Worm (Caenorhabditis elegans) whole organism, L2 larva: Measurements from ENCODE around the gene C30F2.2.
A peak's percentile ranks its signal among the peaks of the same experiment; 100 is the strongest.

Experiments
- C34F6.9 ChIP-seq: fragments of 150-350 bp; optimal IDR thresholded peaks from 2 replicates; lab custom pipeline; 2014; ENCODE audit warnings: missing biosample characterization, missing genetic modification characterization
- F13H6.1 ChIP-seq: sonication (generic microtip); optimal IDR thresholded peaks from 2 replicates; lab custom pipeline; 2016; ENCODE audit warnings: missing genetic modification characterization, missing compliant biosample characterization
- R02D3.7 ChIP-seq: fragments of 150-350 bp; optimal IDR thresholded peaks from 2 replicates; lab custom pipeline; 2014; ENCODE audit warnings: missing biosample characterization, missing genetic modification characterization
- Y55F3AM.14 ChIP-seq: fragments of 200-800 bp; sonication (Bioruptor generic); optimal IDR thresholded peaks from 2 replicates; lab custom pipeline; 2018; ENCODE audit warnings: mild to moderate bottlenecking, missing genetic modification characterization, missing compliant biosample characterization
- ZK546.5 ChIP-seq: sonication (generic microtip); optimal IDR thresholded peaks from 2 replicates; lab custom pipeline; 2017; ENCODE audit warnings: missing biosample characterization, missing genetic modification characterization
- alr-1 ChIP-seq: fragments of 150-350 bp; optimal IDR thresholded peaks from 2 replicates; lab custom pipeline; 2014; ENCODE audit warnings: missing biosample characterization, missing genetic modification characterization
- aly-2 ChIP-seq: fragments of 150-350 bp; optimal IDR thresholded peaks from 2 replicates; lab custom pipeline; 2014; ENCODE audit warnings: missing biosample characterization, missing genetic modification characterization
- blmp-1 ChIP-seq: sonication (generic microtip); optimal IDR thresholded peaks from 2 replicates; lab custom pipeline; 2017; ENCODE audit warnings: missing genetic modification characterization, mild to moderate bottlenecking, missing compliant biosample characterization, antibody characterized with exemption, moderate library complexity; ENCODE audit not compliant: insufficient read depth
- ceh-16 ChIP-seq: fragments of 150-350 bp; optimal IDR thresholded peaks from 2 replicates; lab custom pipeline; 2014; ENCODE audit warnings: missing biosample characterization, missing genetic modification characterization
- ceh-82 ChIP-seq: fragments of 150-350 bp; optimal IDR thresholded peaks from 2 replicates; lab custom pipeline; 2014; ENCODE audit warnings: missing biosample characterization, missing genetic modification characterization
- crh-2 ChIP-seq: sonication (generic microtip); optimal IDR thresholded peaks from 2 replicates; lab custom pipeline; 2017; ENCODE audit warnings: missing biosample characterization, missing genetic modification characterization
- dmd-4 ChIP-seq: sonication (generic microtip); optimal IDR thresholded peaks from 2 replicates; lab custom pipeline; 2017; ENCODE audit warnings: missing biosample characterization, missing genetic modification characterization
- egl-27 ChIP-seq: sonication (generic microtip); optimal IDR thresholded peaks from 3 replicates; lab custom pipeline; 2017; ENCODE audit warnings: missing biosample characterization, missing genetic modification reagents, missing genetic modification characterization
- elt-1 ChIP-seq: fragments of 150-350 bp; optimal IDR thresholded peaks from 2 replicates; lab custom pipeline; 2014; ENCODE audit warnings: missing biosample characterization, missing genetic modification characterization
- elt-3 ChIP-seq: sonication (generic microtip); optimal IDR thresholded peaks from 2 replicates; lab custom pipeline; 2017; ENCODE audit warnings: missing biosample characterization, missing genetic modification characterization
- fos-1 ChIP-seq: fragments of 150-350 bp; optimal IDR thresholded peaks from 2 replicates; lab custom pipeline; 2014; ENCODE audit warnings: missing biosample characterization, missing genetic modification characterization
- gmeb-1 ChIP-seq: fragments of 150-350 bp; optimal IDR thresholded peaks from 2 replicates; lab custom pipeline; 2014; ENCODE audit warnings: missing biosample characterization, missing genetic modification characterization
- lin-11 ChIP-seq: fragments of 150-350 bp; sonication (generic microtip); optimal IDR thresholded peaks from 2 replicates; lab custom pipeline; 2014; ENCODE audit warnings: missing biosample characterization, missing genetic modification characterization, inconsistent platforms, mixed read lengths
- lin-13 ChIP-seq: fragments of 150-350 bp; optimal IDR thresholded peaks from 2 replicates; lab custom pipeline; 2014; ENCODE audit warnings: missing biosample characterization, missing genetic modification reagents, missing genetic modification characterization
- lsy-2 ChIP-seq, 2 experiments: fragments of 150-350 bp in 1 of 2; sonication (generic microtip) in 1 of 2; optimal IDR thresholded peaks; 2 replicates each; lab custom pipeline; 2014 to 2017; ENCODE audit warnings: missing biosample characterization in 2 of 2, missing genetic modification characterization in 2 of 2
- mab-5 ChIP-seq: fragments of 150-350 bp; optimal IDR thresholded peaks from 2 replicates; lab custom pipeline; 2014; ENCODE audit warnings: missing biosample characterization, missing genetic modification characterization
- mbf-1 ChIP-seq: sonication (generic microtip); optimal IDR thresholded peaks from 2 replicates; lab custom pipeline; 2017; ENCODE audit warnings: missing biosample characterization, missing genetic modification characterization
- mdl-1 ChIP-seq, 2 experiments: fragments of 150-350 bp in 1 of 2; sonication (generic microtip) in 1 of 2; optimal IDR thresholded peaks; 2 replicates each; lab custom pipeline; 2017; ENCODE audit warnings: missing biosample characterization in 2 of 2, missing genetic modification characterization in 2 of 2
- nhr-10 ChIP-seq: sonication (generic microtip); optimal IDR thresholded peaks from 2 replicates; lab custom pipeline; 2017; ENCODE audit warnings: missing biosample characterization, missing genetic modification characterization
- nhr-11 ChIP-seq: fragments of 150-350 bp; optimal IDR thresholded peaks from 2 replicates; lab custom pipeline; 2014; ENCODE audit warnings: missing biosample characterization, missing genetic modification characterization
- nhr-12 ChIP-seq: fragments of 150-350 bp; optimal IDR thresholded peaks from 2 replicates; lab custom pipeline; 2014; ENCODE audit warnings: missing biosample characterization, missing genetic modification characterization
- nhr-129 ChIP-seq: fragments of 150-350 bp; optimal IDR thresholded peaks from 2 replicates; lab custom pipeline; 2014; ENCODE audit warnings: missing biosample characterization, missing genetic modification characterization
- nhr-21 ChIP-seq: fragments of 150-350 bp; optimal IDR thresholded peaks from 2 replicates; lab custom pipeline; 2014; ENCODE audit warnings: missing biosample characterization, missing genetic modification characterization
- nhr-23 ChIP-seq: fragments of 150-350 bp; optimal IDR thresholded peaks from 2 replicates; lab custom pipeline; 2014; ENCODE audit warnings: missing biosample characterization, missing genetic modification reagents, missing genetic modification characterization
- nhr-237 ChIP-seq: fragments of 150-350 bp; optimal IDR thresholded peaks from 2 replicates; lab custom pipeline; 2014; ENCODE audit warnings: missing biosample characterization, missing genetic modification characterization
- nhr-25 ChIP-seq: fragments of 150-350 bp; sonication (generic microtip); optimal IDR thresholded peaks from 3 replicates; lab custom pipeline; 2014; ENCODE audit warnings: missing biosample characterization, missing genetic modification characterization
- nhr-6 ChIP-seq: fragments of 150-350 bp; optimal IDR thresholded peaks from 2 replicates; lab custom pipeline; 2014; ENCODE audit warnings: missing biosample characterization, missing genetic modification characterization
- nhr-77 ChIP-seq: fragments of 150-350 bp; optimal IDR thresholded peaks from 2 replicates; lab custom pipeline; 2014; ENCODE audit warnings: missing biosample characterization, missing genetic modification characterization
- sem-4 ChIP-seq: fragments of 150-350 bp; optimal IDR thresholded peaks from 2 replicates; lab custom pipeline; 2014; ENCODE audit warnings: missing biosample characterization, missing genetic modification reagents, missing genetic modification characterization
- skn-1 ChIP-seq: sonication (generic microtip); optimal IDR thresholded peaks from 2 replicates; lab custom pipeline; 2017; ENCODE audit warnings: missing biosample characterization, missing genetic modification characterization
- sma-3 ChIP-seq: sonication (generic microtip); optimal IDR thresholded peaks from 2 replicates; lab custom pipeline; 2016; ENCODE audit warnings: missing genetic modification reagents, missing genetic modification characterization, missing compliant biosample characterization
- sma-9 ChIP-seq, 2 experiments: fragments of 150-350 bp in 1 of 2; sonication (generic microtip) in 1 of 2; optimal IDR thresholded peaks; 2 replicates each; lab custom pipeline; 2014 to 2016; ENCODE audit warnings: missing genetic modification characterization in 2 of 2, mild to moderate bottlenecking in 1 of 2, missing biosample characterization in 1 of 2, missing compliant biosample characterization in 1 of 2, missing genetic modification reagents in 1 of 2, moderate library complexity in 1 of 2
- snpc-4 ChIP-seq: fragments of 150-350 bp; optimal IDR thresholded peaks from 2 replicates; lab custom pipeline; 2014; ENCODE audit warnings: missing biosample characterization, missing genetic modification characterization
- unc-39 ChIP-seq: fragments of 150-350 bp; optimal IDR thresholded peaks from 2 replicates; lab custom pipeline; 2014; ENCODE audit warnings: missing biosample characterization, missing genetic modification characterization
- unc-55 ChIP-seq: fragments of 150-350 bp; sonication (generic microtip); optimal IDR thresholded peaks from 3 replicates; lab custom pipeline; 2014; ENCODE audit warnings: missing biosample characterization, missing genetic modification reagents, missing genetic modification characterization
- unc-62 ChIP-seq: fragments of 150-350 bp; optimal IDR thresholded peaks from 2 replicates; lab custom pipeline; 2014; ENCODE audit warnings: missing biosample characterization, missing genetic modification reagents, missing genetic modification characterization
- zag-1 ChIP-seq: fragments of 150-350 bp; optimal IDR thresholded peaks from 2 replicates; lab custom pipeline; 2014; ENCODE audit warnings: missing biosample characterization, missing genetic modification characterization
- ztf-1 ChIP-seq: fragments of 200-800 bp; sonication (Bioruptor generic); conservative IDR thresholded peaks from 2 replicates; pipeline ENCODE4 v1.3.6; 2022; ENCODE audit warnings: missing genetic modification characterization, missing compliant biosample characterization
- ztf-11 ChIP-seq: sonication (generic microtip); optimal IDR thresholded peaks from 2 replicates; lab custom pipeline; 2017; ENCODE audit warnings: missing biosample characterization, missing genetic modification characterization
- ztf-4 ChIP-seq: fragments of 150-350 bp; optimal IDR thresholded peaks from 2 replicates; lab custom pipeline; 2014; ENCODE audit warnings: missing biosample characterization, missing genetic modification characterization

Gene C30F2.2

ce11 chrX:16085094-16085493 lies at the start of gene C30F2.2:
Gene C30F2.2 (minus strand): TSS chrX:16085215.
- TF ChIP-seq nhr-21 (tag; lab: Kevin White, UChicago) (no peak), F13H6.1 (tag; lab: Kevin White, UChicago) (peak; percentile 44), nhr-129 (tag; lab: Kevin White, UChicago) (peak; percentile 19), egl-27 (tag; lab: Kevin White, UChicago) (no peak), nhr-25 (tag; lab: Kevin White, UChicago) (no peak)

ce11 chrX:16133815-16134214 lies 48.8 kb upstream of the C30F2.2 start:
- TF ChIP-seq dmd-4 (tag; lab: Kevin White, UChicago) (no peak), C34F6.9 (tag; lab: Kevin White, UChicago) (no peak), blmp-1 (tag; lab: Kevin White, UChicago) (no peak), egl-27 (tag; lab: Kevin White, UChicago) (no peak), zag-1 (tag; lab: Kevin White, UChicago) (peak; percentile 52), nhr-25 (tag; lab: Kevin White, UChicago) (no peak), mbf-1 (no peak), ceh-16 (tag; lab: Kevin White, UChicago) (no peak), unc-55 (GFP tag; lab: Kevin White, UChicago) (peak; percentile 58), skn-1 (tag; lab: Kevin White, UChicago) (no peak), aly-2 (tag; lab: Kevin White, UChicago) (no peak), nhr-11 (tag; lab: Kevin White, UChicago) (no peak), nhr-129 (tag; lab: Kevin White, UChicago) (peak; percentile 62), lin-11 (tag; lab: Kevin White, UChicago) (peak; percentile 8), ztf-11 (tag; lab: Kevin White, UChicago) (no peak), lin-13 (GFP tag; lab: Kevin White, UChicago) (no peak), nhr-21 (tag; lab: Kevin White, UChicago) (no peak)

- TF ChIP-seq nhr-129 (tag; lab: Kevin White, UChicago) (peak; percentile 91), snpc-4 (tag; lab: Kevin White, UChicago) (no peak), lin-13 (GFP tag; lab: Kevin White, UChicago) (no peak), sma-9 (GFP tag; optimal IDR thresholded peaks at IDR 0.05; lab: Kevin White, UChicago) (peak; percentile 70), sma-9 (tag; optimal IDR thresholded peaks at IDR 0.05; lab: Kevin White, UChicago) (no peak), ceh-16 (tag; lab: Kevin White, UChicago) (no peak), fos-1 (tag; lab: Kevin White, UChicago) (peak; percentile 0), ceh-82 (tag; lab: Kevin White, UChicago) (no peak), crh-2 (tag; lab: Kevin White, UChicago) (peak; percentile 84), alr-1 (tag; lab: Kevin White, UChicago) (no peak), elt-3 (tag; lab: Kevin White, UChicago) (no peak), mab-5 (tag; lab: Kevin White, UChicago) (no peak), skn-1 (tag; lab: Kevin White, UChicago) (no peak), nhr-21 (tag; lab: Kevin White, UChicago) (no peak), unc-62 (GFP tag; lab: Kevin White, UChicago) (no peak), Y55F3AM.14 (peak; percentile 17), ztf-4 (tag; lab: Kevin White, UChicago) (peak; percentile 10), dmd-4 (tag; lab: Kevin White, UChicago) (no peak), nhr-23 (tag; lab: Kevin White, UChicago) (no peak), nhr-77 (no peak), elt-1 (no peak), nhr-10 (tag; lab: Kevin White, UChicago) (no peak), sma-3 (GFP tag; lab: Kevin White, UChicago) (peak; percentile 7), aly-2 (tag; lab: Kevin White, UChicago) (no peak), nhr-6 (tag; lab: Kevin White, UChicago) (no peak), sem-4 (tag; lab: Kevin White, UChicago) (no peak), lin-11 (tag; lab: Kevin White, UChicago) (peak; percentile 60), mdl-1 (tag; optimal IDR thresholded peaks at IDR 0.05; lab: Kevin White, UChicago) (peak; percentile 24 to 84), lsy-2 (tag; optimal IDR thresholded peaks at IDR 0.05; lab: Kevin White, UChicago) (peak in 1 of 2 experiments; percentile 60), nhr-12 (tag; lab: Kevin White, UChicago) (no peak), zag-1 (tag; lab: Kevin White, UChicago) (no peak), ztf-11 (tag; lab: Kevin White, UChicago) (no peak), R02D3.7 (no peak), mbf-1 (no peak), unc-39 (tag; lab: Kevin White, UChicago) (no peak), F13H6.1 (tag; lab: Kevin White, UChicago) (peak; percentile 87), nhr-237 (tag; lab: Kevin White, UChicago) (no peak), egl-27 (tag; lab: Kevin White, UChicago) (no peak), ZK546.5 (tag; lab: Kevin White, UChicago) (no peak), nhr-11 (tag; lab: Kevin White, UChicago) (no peak), ztf-1 (GFP tag; lab: Robert Waterston, UW) (no peak), nhr-25 (tag; lab: Kevin White, UChicago) (no peak), gmeb-1 (tag; lab: Kevin White, UChicago) (peak; percentile 27), C34F6.9 (tag; lab: Kevin White, UChicago) (peak; percentile 63)
Observed at ce11 chrX:16131044-16131443, 46.0 kb upstream of the C30F2.2 start.
